Fruit fly (Drosophila melanogaster): ENCODE measurements around the gene CG4928.

The CG4928 gene

dm6 chrX:16966532-16966931, 53.6 kb downstream of the CG4928 start (continued):
- TF ChIP-seq Xrp1 (GFP tag; IDR thresholded peaks at IDR 0.05) (0 out of 2 replicates have a peak, but pooled peaks have one; percentile 14), CG9932 (GFP tag; IDR thresholded peaks at IDR 0.05) (peak; percentile 25; the same call in 1 of the 2 replicates), Camta (GFP tag; optimal IDR thresholded peaks at IDR 0.05) (peak; percentile 10), NK7.1 (GFP tag; optimal IDR thresholded peaks at IDR 0.05) (no peak), CG13894 (tag; optimal IDR thresholded peaks at IDR 0.05) (no peak), CG9215 (GFP tag; IDR thresholded peaks at IDR 0.05) (no peak), lmd (GFP tag; IDR thresholded peaks at IDR 0.05) (no peak), CG9727 (GFP tag; optimal IDR thresholded peaks at IDR 0.05) (peak; percentile 22), CG8388 (GFP tag; optimal IDR thresholded peaks at IDR 0.05) (no peak), CG17829 (tag; optimal IDR thresholded peaks at IDR 0.05) (no peak), kay (GFP tag; optimal IDR thresholded peaks at IDR 0.05) (no peak), CG14050 (GFP tag; IDR thresholded peaks at IDR 0.05) (no peak), CG7839 (tag; optimal IDR thresholded peaks at IDR 0.05) (no peak), CG14710 (tag; optimal IDR thresholded peaks at IDR 0.05) (no peak), CG12299 (tag; optimal IDR thresholded peaks at IDR 0.05) (no peak), CG10654 (GFP tag; optimal IDR thresholded peaks at IDR 0.05) (no peak), CG10543 (GFP tag; optimal IDR thresholded peaks at IDR 0.05) (no peak), zen (tag; optimal IDR thresholded peaks at IDR 0.05) (no peak), sisA (GFP tag; IDR thresholded peaks at IDR 0.05) (no peak), peb (GFP tag; IDR thresholded peaks at IDR 0.05) (no peak), Blimp-1 (GFP tag; optimal IDR thresholded peaks at IDR 0.05) (no peak), lilli (GFP tag; optimal IDR thresholded peaks at IDR 0.05) (no peak), Hey (tag; optimal IDR thresholded peaks at IDR 0.05) (no peak), CG8359 (GFP tag; optimal IDR thresholded peaks at IDR 0.05; ENCODE audit: borderline replicate concordance) (no peak), B-H2 (GFP tag; optimal IDR thresholded peaks at IDR 0.05) (no peak), onecut (GFP tag; IDR thresholded peaks at IDR 0.05) (no peak), CG8944 (GFP tag; optimal IDR thresholded peaks at IDR 0.05) (peak; percentile 10), ci (GFP tag; IDR thresholded peaks at IDR 0.05) (no peak), CG3838 (GFP tag; optimal IDR thresholded peaks at IDR 0.05) (no peak), slou (GFP tag; optimal IDR thresholded peaks at IDR 0.05) (no peak), phol (tag; optimal IDR thresholded peaks at IDR 0.05) (peak; percentile 14), Side (GFP tag; optimal IDR thresholded peaks at IDR 0.05) (no peak), danr (GFP tag; IDR thresholded peaks at IDR 0.05) (no peak), CG10274 (GFP tag; optimal IDR thresholded peaks at IDR 0.05) (no peak), zf30C (GFP tag; optimal IDR thresholded peaks at IDR 0.05) (peak; percentile 55), sob (GFP tag; IDR thresholded peaks at IDR 0.05) (0 out of 2 replicates have a peak, but pooled peaks have one; percentile 13), stc (GFP tag; IDR thresholded peaks at IDR 0.05) (no peak), ind (GFP tag; optimal IDR thresholded peaks at IDR 0.05) (peak; percentile 6), CTCF (GFP tag; optimal IDR thresholded peaks at IDR 0.05) (no peak), bcd (GFP tag; optimal IDR thresholded peaks at IDR 0.05) (no peak), CG8281 (tag; optimal IDR thresholded peaks at IDR 0.05) (no peak), mirr (GFP tag; optimal IDR thresholded peaks at IDR 0.05) (no peak), CG2202 (tag; optimal IDR thresholded peaks at IDR 0.05) (no peak), nerfin-1 (tag; optimal IDR thresholded peaks at IDR 0.05) (no peak), CG1647 (GFP tag; optimal IDR thresholded peaks at IDR 0.05) (no peak), ase (GFP tag; IDR thresholded peaks at IDR 0.05) (0 out of 3 replicates have a peak, but pooled peaks have one; percentile 8), ac (GFP tag; optimal IDR thresholded peaks at IDR 0.05) (no peak), wek (GFP tag; optimal IDR thresholded peaks at IDR 0.05) (no peak), chif (GFP tag; optimal IDR thresholded peaks at IDR 0.05) (no peak), pum (GFP tag; optimal IDR thresholded peaks at IDR 0.05) (no peak), CG9817 (tag; optimal IDR thresholded peaks at IDR 0.05) (no peak), gsb (GFP tag; IDR thresholded peaks at IDR 0.05) (no peak), CG17802 (tag; optimal IDR thresholded peaks at IDR 0.05) (no peak)
